Fruit fly (Drosophila melanogaster) whole organism, embryonic: ENCODE data around the gene CG1986.

Experiments
- CG4404 ChIP-seq: fragments of 200-800 bp; sonication (Bioruptor generic); IDR thresholded peaks from 2 replicates; pipeline ENCODE4 v1.3.6; 2022; ENCODE audit warnings: missing biosample characterization, missing genetic modification characterization
- knrl ChIP-seq: fragments of 200-800 bp; sonication (Bioruptor generic); IDR thresholded peaks from 3 replicates; pipeline ENCODE4 v1.3.6; 2022; ENCODE audit warnings: missing biosample characterization, missing genetic modification characterization; ENCODE audit not compliant: partially characterized antibody

- TF ChIP-seq CG4404 (GFP tag; lab: Robert Waterston, UW) (no peak), knrl (GFP tag; lab: Robert Waterston, UW) (no peak)
These were observed 33.7 kb downstream of the CG1986 start for dm6 chrX:9877240-9877639.
